Fruit fly (Drosophila melanogaster): ENCODE data around the gene Delta.
A peak's percentile ranks its signal among the peaks of the same experiment; 100 is the strongest.

The Delta gene

dm6 chr3R:19321457-19322172 is 4.4 kb downstream of the Delta start:
- TF ChIP-seq CG5204 (GFP tag; optimal IDR thresholded peaks at IDR 0.05) = no peak
- TF ChIP-seq CG7101 (tag; optimal IDR thresholded peaks at IDR 0.05) = no peak
- TF ChIP-seq CG11617 (GFP tag; optimal IDR thresholded peaks at IDR 0.05) = no peak
- TF ChIP-seq cic (GFP tag; optimal IDR thresholded peaks at IDR 0.05) = no peak
- TF ChIP-seq Crg-1 (GFP tag; optimal IDR thresholded peaks at IDR 0.05) = no peak
- peak; percentile 39 for TF ChIP-seq tj (GFP tag; optimal IDR thresholded peaks at IDR 0.05)
- no peak for TF ChIP-seq kay (GFP tag; ENCODE audit: borderline replicate concordance)
- TF ChIP-seq bab1 (GFP tag; optimal IDR thresholded peaks at IDR 0.05) = peak; percentile 23
- TF ChIP-seq Hr96 (GFP tag; optimal IDR thresholded peaks at IDR 0.05) = no peak
- no peak for TF ChIP-seq Mnt (GFP tag; optimal IDR thresholded peaks at IDR 0.05)
- TF ChIP-seq ovo (GFP tag; optimal IDR thresholded peaks at IDR 0.05) = peak; percentile 28

DNA sequence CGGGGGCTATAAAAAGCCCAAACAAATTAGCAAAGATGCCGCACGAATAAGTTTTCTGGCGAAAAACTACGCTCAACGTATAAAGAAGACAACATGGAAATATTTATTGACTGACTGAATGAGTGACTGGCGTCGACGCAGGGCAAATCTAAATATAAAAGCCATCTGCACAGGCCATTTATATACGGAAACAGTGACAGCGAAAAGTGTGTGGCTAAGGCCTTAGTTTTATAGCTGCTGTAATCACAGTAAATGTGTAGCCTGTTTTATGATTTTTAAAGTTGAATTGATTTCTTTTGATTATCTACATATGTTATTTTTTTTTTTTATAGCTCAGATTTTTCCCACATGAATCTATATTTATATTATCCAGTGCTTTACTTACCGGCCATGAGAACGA is 6.6 kb downstream of the Delta start:
- TF ChIP-seq CG7101 (tag; optimal IDR thresholded peaks at IDR 0.05) = no peak
- no peak for TF ChIP-seq toe (GFP tag; optimal IDR thresholded peaks at IDR 0.05)
- no peak for TF ChIP-seq bab1 (GFP tag; optimal IDR thresholded peaks at IDR 0.05)
- TF ChIP-seq cic (GFP tag; optimal IDR thresholded peaks at IDR 0.05) = no peak
- no peak for TF ChIP-seq CG11617 (GFP tag; optimal IDR thresholded peaks at IDR 0.05)
- no peak for TF ChIP-seq Crg-1 (GFP tag; optimal IDR thresholded peaks at IDR 0.05)
- TF ChIP-seq Mnt (GFP tag; optimal IDR thresholded peaks at IDR 0.05) = no peak
- no peak for TF ChIP-seq CG7045 (GFP tag; optimal IDR thresholded peaks at IDR 0.05)

DNA sequence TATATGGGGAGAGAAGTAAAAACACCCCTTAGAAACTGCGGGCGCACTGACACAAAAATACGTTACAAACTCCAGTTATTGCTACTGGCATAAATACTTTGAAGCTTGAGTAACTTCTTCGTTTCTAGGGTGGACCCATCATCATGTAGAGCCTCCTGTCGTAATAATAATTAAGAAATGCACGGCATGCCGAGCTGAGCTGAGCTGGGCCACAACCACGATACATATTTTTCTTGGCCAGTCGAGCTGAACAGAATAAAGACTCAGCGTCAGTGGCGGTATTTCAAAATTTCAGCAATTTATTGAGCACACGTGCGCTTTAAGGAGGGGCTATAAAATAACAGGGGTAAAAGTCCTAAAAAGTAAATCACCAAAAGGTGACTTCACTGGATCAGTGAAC is 7.6 kb downstream of the Delta start:
- TF ChIP-seq pad (GFP tag; optimal IDR thresholded peaks at IDR 0.05) = no peak
- TF ChIP-seq Mnt (GFP tag; optimal IDR thresholded peaks at IDR 0.05) = no peak
- no peak for TF ChIP-seq kay (GFP tag; ENCODE audit: borderline replicate concordance)
- TF ChIP-seq tj (GFP tag; optimal IDR thresholded peaks at IDR 0.05) = no peak
- TF ChIP-seq cnc (optimal IDR thresholded peaks at IDR 0.05) = no peak
- no peak for TF ChIP-seq toe (GFP tag; optimal IDR thresholded peaks at IDR 0.05)
- no peak for TF ChIP-seq Clk (GFP tag; optimal IDR thresholded peaks at IDR 0.05)
- TF ChIP-seq bab1 (GFP tag; optimal IDR thresholded peaks at IDR 0.05) = no peak
- no peak for TF ChIP-seq cic (GFP tag; optimal IDR thresholded peaks at IDR 0.05)
- no peak for TF ChIP-seq CG7045 (GFP tag; optimal IDR thresholded peaks at IDR 0.05)
- TF ChIP-seq CG1620 (GFP tag; optimal IDR thresholded peaks at IDR 0.05) = no peak
- no peak for TF ChIP-seq Crg-1 (GFP tag; optimal IDR thresholded peaks at IDR 0.05)
- TF ChIP-seq ovo (GFP tag; optimal IDR thresholded peaks at IDR 0.05) = no peak
- TF ChIP-seq CG14711 (tag; optimal IDR thresholded peaks at IDR 0.05) = no peak
- no peak for TF ChIP-seq CG11617 (GFP tag; optimal IDR thresholded peaks at IDR 0.05)
- TF ChIP-seq CG12768 (GFP tag; optimal IDR thresholded peaks at IDR 0.05) = no peak

dm6 chr3R:19317184-19317747 is 8.8 kb downstream of the Delta start:
- TF ChIP-seq Clk (GFP tag; optimal IDR thresholded peaks at IDR 0.05) (no peak), CG7045 (GFP tag; optimal IDR thresholded peaks at IDR 0.05) (no peak), tj (GFP tag; optimal IDR thresholded peaks at IDR 0.05) (no peak), Hr96 (GFP tag; optimal IDR thresholded peaks at IDR 0.05) (no peak), Mnt (GFP tag; optimal IDR thresholded peaks at IDR 0.05) (no peak), pad (GFP tag; optimal IDR thresholded peaks at IDR 0.05) (no peak), toe (GFP tag; optimal IDR thresholded peaks at IDR 0.05) (no peak), cnc (optimal IDR thresholded peaks at IDR 0.05) (no peak), bab1 (GFP tag; optimal IDR thresholded peaks at IDR 0.05) (no peak), Crg-1 (GFP tag; optimal IDR thresholded peaks at IDR 0.05) (no peak), CG33017 (tag; optimal IDR thresholded peaks at IDR 0.05) (no peak), CG1620 (GFP tag; optimal IDR thresholded peaks at IDR 0.05) (no peak), CG14711 (tag; optimal IDR thresholded peaks at IDR 0.05) (no peak), CG12768 (GFP tag; optimal IDR thresholded peaks at IDR 0.05) (no peak), CG7101 (tag; optimal IDR thresholded peaks at IDR 0.05) (no peak), cic (GFP tag; optimal IDR thresholded peaks at IDR 0.05) (no peak), kay (GFP tag; ENCODE audit: borderline replicate concordance) (no peak), CG11617 (GFP tag; optimal IDR thresholded peaks at IDR 0.05) (no peak), CG5204 (GFP tag; optimal IDR thresholded peaks at IDR 0.05) (no peak)

dm6 chr3R:19314283-19314682 is 11.7 kb downstream of the Delta start:
- no peak for TF ChIP-seq CG12768 (GFP tag; optimal IDR thresholded peaks at IDR 0.05)
- no peak for TF ChIP-seq pad (GFP tag; optimal IDR thresholded peaks at IDR 0.05)
- TF ChIP-seq ovo (GFP tag; optimal IDR thresholded peaks at IDR 0.05) = no peak
- no peak for TF ChIP-seq CG11617 (GFP tag; optimal IDR thresholded peaks at IDR 0.05)
- TF ChIP-seq Hr96 (GFP tag; optimal IDR thresholded peaks at IDR 0.05) = no peak

DNA sequence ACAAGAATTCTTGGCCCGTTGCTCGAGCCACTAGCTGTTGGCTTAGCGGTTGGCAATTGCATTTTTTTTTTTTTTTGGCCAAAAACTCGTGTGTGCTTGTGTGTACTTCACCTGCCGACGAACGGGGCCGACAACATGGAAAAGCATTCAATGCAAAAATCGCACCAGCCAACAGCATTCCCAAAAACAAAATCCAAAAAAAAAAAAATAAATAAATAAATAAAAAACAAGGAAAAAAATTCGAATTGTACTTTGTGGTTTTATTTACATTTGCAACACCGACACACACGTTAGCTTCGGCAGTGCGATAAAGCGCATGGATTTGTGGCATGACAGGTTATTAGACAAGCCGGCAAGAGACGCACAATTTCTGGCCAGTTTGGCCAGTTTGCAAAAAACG is 12.8 kb downstream of the Delta start:
- TF ChIP-seq Crg-1 (GFP tag; optimal IDR thresholded peaks at IDR 0.05) (no peak), Clk (GFP tag; optimal IDR thresholded peaks at IDR 0.05) (no peak), Hr96 (GFP tag; optimal IDR thresholded peaks at IDR 0.05) (no peak), cic (GFP tag; optimal IDR thresholded peaks at IDR 0.05) (no peak), Mnt (GFP tag; optimal IDR thresholded peaks at IDR 0.05) (no peak), CG33017 (tag; optimal IDR thresholded peaks at IDR 0.05) (no peak), CG12768 (GFP tag; optimal IDR thresholded peaks at IDR 0.05) (no peak), bab1 (GFP tag; optimal IDR thresholded peaks at IDR 0.05) (no peak)

All from whole organism, adult.